Worm (Caenorhabditis elegans) whole organism, midembryonic: ENCODE results near the gene srw-10.

Experiments
- T22C8.4 ChIP-seq: fragments of 200-800 bp; sonication (Bioruptor generic); IDR thresholded peaks from 2 replicates; pipeline ENCODE4 v1.3.6; 2022; ENCODE audit warnings: missing genetic modification characterization, missing compliant biosample characterization
- cog-1 ChIP-seq: sonication (generic microtip); optimal IDR thresholded peaks from 2 replicates; lab custom pipeline; 2016; ENCODE audit warnings: missing genetic modification characterization, missing compliant biosample characterization
- flt-1 ChIP-seq: fragments of 200-800 bp; sonication (Bioruptor generic); IDR thresholded peaks from 2 replicates; pipeline ENCODE4 v1.3.6; 2022; ENCODE audit warnings: missing genetic modification characterization, missing compliant biosample characterization
- klf-2 ChIP-seq: fragments of 200-800 bp; sonication (Bioruptor generic); conservative IDR thresholded peaks from 2 replicates; pipeline ENCODE4 v1.3.6; 2022; ENCODE audit warnings: missing genetic modification reagents, missing genetic modification characterization, missing compliant biosample characterization
- med-1 ChIP-seq: sonication (generic microtip); optimal IDR thresholded peaks from 2 replicates; lab custom pipeline; 2017; ENCODE audit warnings: missing genetic modification characterization, mild to moderate bottlenecking, missing compliant biosample characterization, antibody characterized with exemption, missing genetic modification reagents; ENCODE audit not compliant: insufficient read depth
- ref-1 ChIP-seq: fragments of 200-800 bp; sonication (Bioruptor generic); conservative IDR thresholded peaks from 2 replicates; pipeline ENCODE4 v1.3.6; 2022; ENCODE audit warnings: missing genetic modification reagents, missing genetic modification characterization, missing compliant biosample characterization
- tab-1 ChIP-seq: fragments of 200-800 bp; sonication (Bioruptor generic); IDR thresholded peaks from 2 replicates; pipeline ENCODE4 v1.3.6; 2022; ENCODE audit warnings: missing genetic modification characterization, missing compliant biosample characterization
- ztf-23 ChIP-seq: fragments of 200-800 bp; sonication (Bioruptor generic); IDR thresholded peaks from 2 replicates; pipeline ENCODE4 v1.3.6; 2022; ENCODE audit warnings: missing genetic modification reagents, missing genetic modification characterization, missing compliant biosample characterization
- ztf-29 ChIP-seq: fragments of 200-800 bp; sonication (Bioruptor generic); IDR thresholded peaks from 2 replicates; pipeline ENCODE4 v1.3.6; 2022; ENCODE audit warnings: missing genetic modification reagents, missing genetic modification characterization, missing compliant biosample characterization

The srw-10 gene

ce11 chrIII:12755048-12755447, at the start of gene srw-10:
srw-10 (plus strand) TSS chrIII:12755348.
- no peak for TF ChIP-seq flt-1 (GFP tag; lab: Robert Waterston, UW)
- no peak for TF ChIP-seq cog-1 (tag; lab: Kevin White, UChicago)
- TF ChIP-seq klf-2 = no peak
- TF ChIP-seq ref-1 (GFP tag; lab: Robert Waterston, UW) = no peak
- no peak for TF ChIP-seq ztf-23 (GFP tag; lab: Robert Waterston, UW)

DNA sequence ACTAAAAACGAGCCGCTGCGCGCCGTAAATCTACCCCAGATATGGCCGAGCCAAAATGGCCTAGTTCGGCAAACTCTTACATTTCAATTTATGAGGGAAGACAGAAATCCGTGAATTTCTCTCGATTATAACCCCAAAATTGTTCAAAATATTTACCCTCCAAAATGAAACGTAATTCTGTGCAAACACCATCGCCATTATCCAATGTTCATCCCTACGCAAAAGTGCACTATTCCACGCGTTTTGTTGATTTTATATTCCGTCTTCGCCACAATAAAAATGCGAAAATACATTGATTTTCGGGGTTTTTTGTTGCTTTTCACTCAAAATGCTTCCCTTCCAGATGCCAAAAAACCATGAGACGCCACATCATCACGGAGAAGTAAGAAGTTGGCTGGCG, 43.9 kb upstream of the srw-10 start, which contains the start of gene hut-1:
Gene hut-1, plus strand, starts transcription at position 344 of the 400 bp plus-strand sequence.
- no peak for TF ChIP-seq med-1 (GFP tag; lab: Kevin White, UChicago)
- no peak for TF ChIP-seq tab-1 (GFP tag; lab: Robert Waterston, UW)
- no peak for TF ChIP-seq klf-2
- TF ChIP-seq T22C8.4 (GFP tag; lab: Robert Waterston, UW) = no peak
- TF ChIP-seq ztf-29 (GFP tag; lab: Robert Waterston, UW) = no peak
- no peak for TF ChIP-seq flt-1 (GFP tag; lab: Robert Waterston, UW)
- TF ChIP-seq cog-1 (tag; lab: Kevin White, UChicago) = no peak
- TF ChIP-seq ref-1 (GFP tag; lab: Robert Waterston, UW) = no peak
- no peak for TF ChIP-seq ztf-23 (GFP tag; lab: Robert Waterston, UW)

ce11 chrIII:12711682-12712081, 43.5 kb upstream of the srw-10 start:
- no peak for TF ChIP-seq ztf-23 (GFP tag; lab: Robert Waterston, UW)
- TF ChIP-seq cog-1 (tag; lab: Kevin White, UChicago) = no peak
- no peak for TF ChIP-seq tab-1 (GFP tag; lab: Robert Waterston, UW)
- TF ChIP-seq ztf-29 (GFP tag; lab: Robert Waterston, UW) = no peak
- no peak for TF ChIP-seq klf-2
- no peak for TF ChIP-seq med-1 (GFP tag; lab: Kevin White, UChicago)
- TF ChIP-seq ref-1 (GFP tag; lab: Robert Waterston, UW) = no peak
- TF ChIP-seq flt-1 (GFP tag; lab: Robert Waterston, UW) = no peak
- TF ChIP-seq T22C8.4 (GFP tag; lab: Robert Waterston, UW) = no peak

DNA sequence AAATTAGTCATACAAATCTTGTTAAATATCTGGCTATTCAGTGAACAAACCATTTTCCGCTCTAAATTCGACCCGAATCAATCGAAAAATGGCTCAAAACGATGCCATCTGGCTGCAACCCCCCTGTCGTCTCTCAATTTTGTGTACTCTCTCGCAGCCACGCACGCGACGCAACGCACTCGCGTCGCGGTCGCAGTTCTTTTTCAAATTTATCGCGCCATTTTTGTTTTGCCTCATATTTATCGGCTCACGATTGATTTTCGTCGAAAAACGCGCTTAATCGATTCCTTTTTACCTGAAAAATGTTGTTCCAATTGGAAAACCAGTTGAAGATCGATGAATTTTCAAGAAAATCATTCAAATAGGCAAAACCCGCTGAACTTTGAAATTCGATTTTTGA, 41.3 kb upstream of the srw-10 start:
- TF ChIP-seq flt-1 (GFP tag; lab: Robert Waterston, UW) (no peak), tab-1 (GFP tag; lab: Robert Waterston, UW) (no peak), ztf-29 (GFP tag; lab: Robert Waterston, UW) (no peak), ztf-23 (GFP tag; lab: Robert Waterston, UW) (no peak), T22C8.4 (GFP tag; lab: Robert Waterston, UW) (no peak), med-1 (GFP tag; lab: Kevin White, UChicago) (no peak), cog-1 (tag; lab: Kevin White, UChicago) (no peak), klf-2 (no peak), ref-1 (GFP tag; lab: Robert Waterston, UW) (no peak)

DNA sequence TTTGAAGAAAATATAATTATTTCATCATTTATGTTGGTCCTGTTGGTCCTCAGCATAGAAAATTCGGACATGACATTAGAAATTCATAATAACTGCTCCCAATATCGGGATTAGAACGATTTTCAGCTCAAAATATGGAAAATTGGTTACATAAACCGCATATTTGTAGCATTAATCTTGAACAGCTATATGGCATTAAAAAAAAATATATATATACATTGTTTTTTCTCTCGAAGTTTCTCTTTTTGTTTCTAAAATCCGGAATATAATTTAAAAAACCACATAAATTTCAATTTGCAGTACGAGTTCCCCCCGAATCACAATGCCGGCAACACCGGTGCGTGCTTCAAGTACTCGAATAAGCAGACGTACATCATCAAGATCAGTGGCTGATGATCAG, 40.9 kb upstream of the srw-10 start, which contains the start of gene ssl-1:
Gene ssl-1, plus strand, starts transcription at position 301 of the 400 bp plus-strand sequence.
- TF ChIP-seq ztf-29 (GFP tag; lab: Robert Waterston, UW) (no peak), klf-2 (no peak), med-1 (GFP tag; lab: Kevin White, UChicago) (no peak), ztf-23 (GFP tag; lab: Robert Waterston, UW) (no peak), cog-1 (tag; lab: Kevin White, UChicago) (no peak), T22C8.4 (GFP tag; lab: Robert Waterston, UW) (no peak), tab-1 (GFP tag; lab: Robert Waterston, UW) (no peak)

ce11 chrIII:12728149-12728548, 27.0 kb upstream of the srw-10 start:
- TF ChIP-seq cog-1 (tag; lab: Kevin White, UChicago) (no peak), ztf-23 (GFP tag; lab: Robert Waterston, UW) (no peak), flt-1 (GFP tag; lab: Robert Waterston, UW) (no peak), ref-1 (GFP tag; lab: Robert Waterston, UW) (no peak), tab-1 (GFP tag; lab: Robert Waterston, UW) (no peak), med-1 (GFP tag; lab: Kevin White, UChicago) (no peak), T22C8.4 (GFP tag; lab: Robert Waterston, UW) (no peak), klf-2 (no peak), ztf-29 (GFP tag; lab: Robert Waterston, UW) (no peak)

ce11 chrIII:12738935-12739334, 16.2 kb upstream of the srw-10 start:
- TF ChIP-seq tab-1 (GFP tag; lab: Robert Waterston, UW) (no peak), cog-1 (tag; lab: Kevin White, UChicago) (no peak), med-1 (GFP tag; lab: Kevin White, UChicago) (no peak), klf-2 (no peak), T22C8.4 (GFP tag; lab: Robert Waterston, UW) (no peak), ref-1 (GFP tag; lab: Robert Waterston, UW) (no peak), ztf-23 (GFP tag; lab: Robert Waterston, UW) (no peak), ztf-29 (GFP tag; lab: Robert Waterston, UW) (no peak), flt-1 (GFP tag; lab: Robert Waterston, UW) (no peak)

DNA sequence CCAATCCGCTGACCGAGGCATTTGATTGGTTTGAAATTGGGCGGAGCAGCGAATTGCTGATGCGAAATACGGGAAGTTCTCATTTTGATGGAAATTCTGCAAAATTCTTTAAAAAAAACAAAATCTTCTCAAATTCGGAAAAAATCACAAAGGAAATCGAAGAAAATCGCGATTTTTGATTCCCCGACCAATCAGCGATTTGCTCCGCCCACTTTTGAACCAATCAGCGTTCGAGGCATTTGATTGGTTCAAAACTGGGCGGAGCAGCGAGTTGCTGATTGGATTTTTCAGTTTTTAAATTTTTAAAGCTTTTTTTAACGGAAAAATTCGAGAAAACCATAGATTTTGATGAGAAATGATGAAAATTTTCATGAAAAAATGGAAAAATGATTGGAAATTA, 14.8 kb upstream of the srw-10 start:
- no peak for TF ChIP-seq cog-1 (tag; lab: Kevin White, UChicago)
- TF ChIP-seq tab-1 (GFP tag; lab: Robert Waterston, UW) = no peak

- no peak for TF ChIP-seq ref-1 (GFP tag; lab: Robert Waterston, UW)
- no peak for TF ChIP-seq ztf-29 (GFP tag; lab: Robert Waterston, UW)
- TF ChIP-seq cog-1 (tag; lab: Kevin White, UChicago) = no peak
- no peak for TF ChIP-seq T22C8.4 (GFP tag; lab: Robert Waterston, UW)
- TF ChIP-seq med-1 (GFP tag; lab: Kevin White, UChicago) = no peak
- no peak for TF ChIP-seq ztf-23 (GFP tag; lab: Robert Waterston, UW)
- no peak for TF ChIP-seq flt-1 (GFP tag; lab: Robert Waterston, UW)
These were observed 11.6 kb upstream of the srw-10 start for ce11 chrIII:12743515-12743914.
